Fruit fly (Drosophila melanogaster) whole organism, embryonic: ENCODE results near the gene CG18563.
A peak's percentile ranks its signal among the peaks of the same experiment; 100 is the strongest.

Source experiments
- Ada2b ChIP-seq: fragments of 200-800 bp; sonication (Bioruptor generic); IDR thresholded peaks from 2 replicates; pipeline ENCODE4 v1.3.6; 2022; ENCODE audit warnings: missing biosample characterization, missing genetic modification characterization
- Aef1 ChIP-seq: fragments of 200-800 bp; sonication (Bioruptor generic); IDR thresholded peaks from 3 replicates; pipeline ENCODE4 v1.3.6; 2022; ENCODE audit warnings: missing biosample characterization, missing genetic modification characterization
- Atf3 ChIP-seq: fragments of 200-800 bp; sonication (Bioruptor generic); optimal IDR thresholded peaks from 3 replicates; lab custom pipeline; 2016; ENCODE audit warnings: missing biosample characterization, missing genetic modification characterization
- Bgb ChIP-seq: fragments of 200-800 bp; sonication (Bioruptor generic); IDR thresholded peaks from 2 replicates; pipeline ENCODE4 v1.3.6; 2022; ENCODE audit warnings: missing biosample characterization, missing genetic modification characterization; ENCODE audit not compliant: partially characterized antibody
- CG10366 ChIP-seq: fragments of 200-800 bp; sonication (Bioruptor generic); IDR thresholded peaks from 2 replicates; pipeline ENCODE4 v1.3.6; 2022; ENCODE audit warnings: missing biosample characterization, missing genetic modification characterization
- CG11695 ChIP-seq: fragments of 200-800 bp; sonication (Bioruptor generic); IDR thresholded peaks from 3 replicates; pipeline ENCODE4 v1.3.6; 2022; ENCODE audit warnings: missing biosample characterization, missing genetic modification characterization
- CG1233 ChIP-seq: fragments of 200-800 bp; sonication (Bioruptor generic); optimal IDR thresholded peaks from 4 replicates; lab custom pipeline; 2018; ENCODE audit warnings: missing biosample characterization, mild to moderate bottlenecking, missing genetic modification characterization
- CG14441 ChIP-seq: fragments of 200-800 bp; sonication (Bioruptor generic); IDR thresholded peaks from 2 replicates; pipeline ENCODE4 v1.3.6; 2022; ENCODE audit warnings: missing biosample characterization, missing genetic modification characterization
- CG15269 ChIP-seq: fragments of 200-800 bp; sonication (Bioruptor generic); optimal IDR thresholded peaks from 2 replicates; lab custom pipeline; 2018; ENCODE audit warnings: missing biosample characterization, mild to moderate bottlenecking, missing genetic modification characterization, moderate library complexity
- CG1602 ChIP-seq: fragments of 200-800 bp; sonication (Bioruptor generic); optimal IDR thresholded peaks from 3 replicates; lab custom pipeline; 2016; ENCODE audit warnings: missing biosample characterization, missing genetic modification characterization
- CG16863 ChIP-seq: fragments of 200-800 bp; sonication (Bioruptor generic); optimal IDR thresholded peaks from 3 replicates; lab custom pipeline; 2016; ENCODE audit warnings: missing biosample characterization, missing genetic modification characterization
- CG17359 ChIP-seq: fragments of 200-800 bp; sonication (Bioruptor generic); optimal IDR thresholded peaks from 3 replicates; lab custom pipeline; 2018; ENCODE audit warnings: missing biosample characterization, mild to moderate bottlenecking, missing genetic modification characterization, moderate library complexity
- CG32532 ChIP-seq: fragments of 200-800 bp; sonication (Bioruptor generic); IDR thresholded peaks from 2 replicates; pipeline ENCODE4 v1.3.6; 2022; ENCODE audit warnings: missing biosample characterization, missing genetic modification characterization
- CG7839 ChIP-seq: fragments of 200-800 bp; sonication (Bioruptor generic); optimal IDR thresholded peaks from 3 replicates; lab custom pipeline; 2018; ENCODE audit warnings: missing biosample characterization, mild to moderate bottlenecking, missing genetic modification characterization, moderate library complexity
- CG7987 ChIP-seq: fragments of 200-800 bp; sonication (Bioruptor generic); optimal IDR thresholded peaks from 2 replicates; lab custom pipeline; 2018; ENCODE audit warnings: missing biosample characterization, mild to moderate bottlenecking, missing genetic modification characterization, moderate library complexity
- CG8478 ChIP-seq: fragments of >200 bp; optimal IDR thresholded peaks from 2 replicates; lab custom pipeline; 2018
- Drgx ChIP-seq: fragments of 200-800 bp; sonication (Bioruptor generic); IDR thresholded peaks from 2 replicates; pipeline ENCODE4 v1.3.6; 2022; ENCODE audit warnings: missing biosample characterization, missing genetic modification characterization
- E2f2 ChIP-seq: fragments of 200-800 bp; sonication (Bioruptor generic); IDR thresholded peaks from 2 replicates; pipeline ENCODE4 v1.3.6; 2022; ENCODE audit warnings: missing biosample characterization, missing genetic modification characterization
- Eip74EF ChIP-seq, 2 experiments: fragments of 200-800 bp in 1 of 2; fragments of >200 bp in 1 of 2; sonication (Bioruptor generic) in 1 of 2; optimal IDR thresholded peaks; 2 replicates each; lab custom pipeline; 2017 to 2019; ENCODE audit warnings: missing biosample characterization in 2 of 2, missing genetic modification characterization in 2 of 2, mild to moderate bottlenecking in 1 of 2, moderate library complexity in 1 of 2
- Ets65A ChIP-seq: fragments of 200-800 bp; sonication (Bioruptor generic); peaks from one replicate; lab custom pipeline; 2016; ENCODE audit warnings: missing biosample characterization, missing genetic modification characterization
- Lhr ChIP-seq: fragments of 200-800 bp; sonication (Bioruptor generic); optimal IDR thresholded peaks from 3 replicates; lab custom pipeline; 2017; ENCODE audit warnings: mild to moderate bottlenecking, missing biosample characterization, missing genetic modification reagents, missing genetic modification characterization
- NK7.1 ChIP-seq: fragments of 200-800 bp; sonication (Bioruptor generic); optimal IDR thresholded peaks from 3 replicates; lab custom pipeline; 2016; ENCODE audit warnings: missing biosample characterization, missing genetic modification characterization
- Oli ChIP-seq: fragments of 200-800 bp; sonication (Bioruptor generic); optimal IDR thresholded peaks from 2 replicates; lab custom pipeline; 2018; ENCODE audit warnings: missing biosample characterization, mild to moderate bottlenecking, missing genetic modification characterization, moderate library complexity
- Rfx ChIP-seq: fragments of 200-800 bp; sonication (Bioruptor generic); IDR thresholded peaks from 2 replicates; pipeline ENCODE4 v1.3.6; 2022; ENCODE audit warnings: missing biosample characterization, missing genetic modification characterization
- Tbp ChIP-seq: fragments of >200 bp; optimal IDR thresholded peaks from 2 replicates; lab custom pipeline; 2018; ENCODE audit warnings: missing biosample characterization, missing genetic modification characterization
- ac ChIP-seq: fragments of 200-800 bp; sonication (Bioruptor generic); optimal IDR thresholded peaks from 3 replicates; lab custom pipeline; 2017; ENCODE audit warnings: missing biosample characterization, mild to moderate bottlenecking, missing genetic modification characterization
- ap ChIP-seq: fragments of 200-800 bp; sonication (Bioruptor generic); IDR thresholded peaks from 2 replicates; pipeline ENCODE4 v1.3.6; 2022; ENCODE audit warnings: missing biosample characterization, missing genetic modification characterization
- ara ChIP-seq: fragments of 200-800 bp; sonication (Bioruptor generic); IDR thresholded peaks from 2 replicates; pipeline ENCODE4 v1.3.6; 2022; ENCODE audit warnings: missing biosample characterization, missing genetic modification characterization
- bigmax ChIP-seq: fragments of 200-800 bp; sonication (Bioruptor generic); optimal IDR thresholded peaks from 2 replicates; lab custom pipeline; 2018; ENCODE audit warnings: missing biosample characterization, mild to moderate bottlenecking, missing genetic modification characterization
- cad ChIP-seq: fragments of >200 bp; optimal IDR thresholded peaks from 2 replicates; lab custom pipeline; 2017; ENCODE audit warnings: missing biosample characterization, missing genetic modification characterization
- chif ChIP-seq, 2 experiments: fragments of 200-800 bp; sonication (Bioruptor generic); optimal IDR thresholded peaks; 3 replicates each; lab custom pipeline; 2016; ENCODE audit warnings: missing biosample characterization in 2 of 2, missing genetic modification characterization in 2 of 2
- dmrt99B ChIP-seq: fragments of 200-800 bp; sonication (Bioruptor generic); optimal IDR thresholded peaks from 2 replicates; lab custom pipeline; 2018; ENCODE audit warnings: missing biosample characterization, mild to moderate bottlenecking, missing genetic modification characterization, moderate library complexity
- dysf ChIP-seq: fragments of 200-800 bp; sonication (Bioruptor generic); IDR thresholded peaks from 3 replicates; pipeline ENCODE4 v1.3.6; 2022; ENCODE audit warnings: missing biosample characterization, missing genetic modification characterization
- esg ChIP-seq: fragments of 200-800 bp; sonication (Bioruptor generic); conservative IDR thresholded peaks from 2 replicates; pipeline ENCODE4 v1.3.6; 2022; ENCODE audit warnings: missing biosample characterization, missing genetic modification characterization
- ewg ChIP-seq: fragments of 200-800 bp; sonication (Bioruptor generic); optimal IDR thresholded peaks from 3 replicates; lab custom pipeline; 2017; ENCODE audit warnings: mild to moderate bottlenecking, missing biosample characterization, missing genetic modification reagents, missing genetic modification characterization
- fd96Cb ChIP-seq: fragments of 200-800 bp; sonication (Bioruptor generic); optimal IDR thresholded peaks from 2 replicates; lab custom pipeline; 2018; ENCODE audit warnings: missing biosample characterization, mild to moderate bottlenecking, missing genetic modification characterization, moderate library complexity
- gcm ChIP-seq: fragments of 200-800 bp; sonication (Bioruptor generic); optimal IDR thresholded peaks from 2 replicates; lab custom pipeline; 2019; ENCODE audit warnings: missing biosample characterization, mild to moderate bottlenecking, missing genetic modification characterization, moderate library complexity
- hbn ChIP-seq: fragments of 200-800 bp; sonication (Bioruptor generic); IDR thresholded peaks from 2 replicates; pipeline ENCODE4 v1.3.6; 2022; ENCODE audit warnings: missing biosample characterization, missing genetic modification characterization; ENCODE audit not compliant: partially characterized antibody
- pan ChIP-seq, 4 experiments: fragments of >200 bp in 3 of 4; fragments of 200-800 bp in 1 of 4; sonication (Bioruptor generic) in 1 of 4; optimal IDR thresholded peaks in 3 of 4; IDR thresholded peaks in 1 of 4; 2 replicates each; pipeline versions ENCODE4 v1.3.6 to Lab custom; 2017 to 2022; ENCODE audit warnings: missing biosample characterization in 2 of 4, missing genetic modification characterization in 2 of 4, mixed read lengths in 1 of 4
- pros ChIP-seq: fragments of 200-800 bp; sonication (Bioruptor generic); optimal IDR thresholded peaks from 3 replicates; lab custom pipeline; 2019; ENCODE audit warnings: missing biosample characterization, mild to moderate bottlenecking, missing genetic modification characterization, moderate library complexity
- run ChIP-seq: fragments of 200-800 bp; sonication (Bioruptor generic); optimal IDR thresholded peaks from 3 replicates; lab custom pipeline; 2018; ENCODE audit warnings: missing biosample characterization, mild to moderate bottlenecking, missing genetic modification characterization
- seq ChIP-seq: fragments of 200-800 bp; sonication (Bioruptor generic); IDR thresholded peaks from 2 replicates; pipeline ENCODE4 v1.3.6; 2022; ENCODE audit warnings: missing biosample characterization, missing genetic modification characterization
- sim ChIP-seq: fragments of 200-800 bp; sonication (Bioruptor generic); IDR thresholded peaks from 2 replicates; pipeline ENCODE4 v1.3.6; 2022; ENCODE audit warnings: missing biosample characterization, missing genetic modification characterization
- slbo ChIP-seq: fragments of 200-800 bp; sonication (Bioruptor generic); IDR thresholded peaks from 2 replicates; pipeline ENCODE4 v1.3.6; 2022; ENCODE audit warnings: missing biosample characterization, missing genetic modification characterization
- slou ChIP-seq: fragments of 200-800 bp; sonication (Bioruptor generic); optimal IDR thresholded peaks from 3 replicates; lab custom pipeline; 2016; ENCODE audit warnings: missing biosample characterization, missing genetic modification characterization
- stc ChIP-seq: fragments of 200-800 bp; sonication (Bioruptor generic); IDR thresholded peaks from 2 replicates; pipeline ENCODE4 v1.3.6; 2022; ENCODE audit warnings: missing biosample characterization, missing genetic modification characterization
- ttk ChIP-seq: fragments of 200-800 bp; sonication (Bioruptor generic); IDR thresholded peaks from 2 replicates; pipeline ENCODE4 v2.1.2; 2022; ENCODE audit warnings: missing biosample characterization, missing genetic modification characterization
- vvl ChIP-seq: fragments of 200-800 bp; sonication (Bioruptor generic); IDR thresholded peaks from 2 replicates; pipeline ENCODE4 v1.3.6; 2022; ENCODE audit warnings: missing biosample characterization, missing genetic modification characterization
- zfh1 ChIP-seq: fragments of 200-800 bp; sonication (Bioruptor generic); IDR thresholded peaks from 3 replicates; pipeline ENCODE4 v1.3.6; 2022; ENCODE audit warnings: missing biosample characterization, missing genetic modification characterization

Gene CG18563

DNA sequence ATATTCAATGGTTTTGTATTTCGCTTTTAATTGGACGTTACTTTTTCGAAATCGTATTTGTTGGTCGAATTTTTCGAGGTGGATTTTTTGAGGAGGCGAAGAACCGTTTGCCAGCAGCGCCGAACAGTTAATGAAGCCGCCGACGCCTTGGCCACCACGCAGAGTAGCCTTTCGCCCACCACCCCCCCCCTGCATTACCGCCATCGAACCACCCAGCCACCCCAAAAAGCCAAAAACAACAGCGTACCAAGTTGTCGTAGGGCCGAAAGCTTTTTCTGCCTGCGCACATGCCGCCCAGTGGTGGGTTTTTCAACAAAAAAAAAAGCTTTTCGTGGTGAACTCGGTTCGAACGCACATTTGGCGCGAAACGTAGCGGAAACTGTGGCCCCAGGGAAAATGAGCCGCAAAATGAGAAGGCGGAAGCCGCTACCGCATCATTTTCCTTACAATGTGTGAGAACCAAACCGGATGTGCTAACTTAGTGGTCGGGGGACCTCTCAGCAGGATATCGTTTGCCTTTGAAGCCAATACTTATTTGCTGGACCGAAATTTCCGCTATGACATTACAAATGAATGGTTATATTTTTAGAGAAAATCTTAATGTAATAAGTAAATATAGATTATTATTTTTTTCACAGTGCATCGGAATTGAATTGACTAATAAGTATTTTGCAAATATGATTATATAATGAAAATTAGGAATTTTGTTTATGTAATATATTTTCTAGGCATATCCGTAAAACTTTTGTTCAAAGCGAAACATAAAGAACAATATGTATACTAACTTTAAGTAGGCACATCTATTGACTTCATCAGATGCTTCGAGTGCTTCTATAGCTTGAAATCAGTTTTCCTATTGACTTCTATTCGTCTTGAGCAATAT, 24.6 kb downstream of the CG18563 start, which contains the start of the genes Dif and CG5043 (continued):
- TF ChIP-seq slou (GFP tag; lab: Kevin White, UChicago) (no peak), ewg (GFP tag; lab: Kevin White, UChicago) (peak; percentile 60), sim (no peak), CG11695 (0 out of 3 replicates have a peak, but pooled peaks have one; percentile 21), ara (GFP tag; lab: Robert Waterston, UW) (no peak), chif (GFP tag; optimal IDR thresholded peaks at IDR 0.05; lab: Kevin White, UChicago) (no peak), Tbp (no peak), hbn (GFP tag; lab: Robert Waterston, UW) (no peak), CG16863 (GFP tag; lab: Kevin White, UChicago) (no peak), CG8478 (no peak), bigmax (GFP tag; lab: Kevin White, UChicago) (no peak), cad (GFP tag; lab: Kevin White, UChicago) (no peak), ttk (GFP tag; lab: Robert Waterston, UW) (no peak), NK7.1 (no peak), CG1233 (GFP tag; lab: Kevin White, UChicago) (peak; percentile 7), CG32532 (GFP tag; lab: Robert Waterston, UW) (no peak), Eip74EF (GFP tag; optimal IDR thresholded peaks at IDR 0.05; lab: Kevin White, UChicago) (no peak), E2f2 (peak; percentile 86), Bgb (peak; percentile 48; the same call in 1 of the 2 replicates)

DNA sequence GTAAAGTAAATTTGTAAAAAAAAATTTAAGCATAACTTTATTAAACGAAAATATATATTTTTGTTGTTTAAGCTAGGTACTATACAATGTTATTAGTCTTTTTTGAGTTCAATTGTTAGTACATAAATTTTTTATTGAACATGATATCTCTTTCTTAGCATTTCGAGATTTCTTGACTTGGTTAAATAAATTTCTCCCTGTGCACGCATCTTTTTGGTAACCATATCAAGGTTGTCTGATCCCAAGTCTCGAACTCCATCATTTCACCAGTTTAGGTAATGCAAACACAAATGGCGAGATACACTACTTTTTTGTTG, 26.5 kb downstream of the CG18563 start:
- TF ChIP-seq ac (GFP tag; lab: Kevin White, UChicago) (no peak), CG17359 (tag; lab: Kevin White, UChicago) (peak; percentile 46), gcm (GFP tag; lab: Kevin White, UChicago) (no peak), vvl (0 out of 2 replicates have a peak, but pooled peaks have one; percentile 12), CG15269 (tag; lab: Kevin White, UChicago) (peak; percentile 9), Oli (tag; lab: Kevin White, UChicago) (peak; percentile 26), Atf3 (GFP tag; lab: Kevin White, UChicago) (no peak), Drgx (GFP tag; lab: Robert Waterston, UW) (peak; percentile 69; the same call in 1 of the 2 replicates), CG7839 (tag; lab: Kevin White, UChicago) (no peak), zfh1 (no peak), slbo (GFP tag; lab: Robert Waterston, UW) (no peak), seq (no peak), CG10366 (GFP tag; lab: Robert Waterston, UW) (peak; percentile 13; the same call in 1 of the 2 replicates), fd96Cb (tag; lab: Kevin White, UChicago) (peak; percentile 1), Ada2b (peak; percentile 17; the same call in 1 of the 2 replicates), CG14441 (peak; percentile 14; the same call in 1 of the 2 replicates), dysf (GFP tag; lab: Robert Waterston, UW) (0 out of 3 replicates have a peak, but pooled peaks have one; percentile 34), pan (optimal IDR thresholded peaks at IDR 0.05; lab: Kevin White, UChicago) (no peak), pan (GFP tag; optimal IDR thresholded peaks at IDR 0.05 in 1 of 2, IDR thresholded peaks at IDR 0.05 in 1 of 2) (no peak), Lhr (no peak), CG1602 (GFP tag; lab: Kevin White, UChicago) (no peak), stc (GFP tag; lab: Robert Waterston, UW) (0 out of 2 replicates have a peak, but pooled peaks have one; percentile 4), Rfx (GFP tag; lab: Robert Waterston, UW) (no peak), pros (GFP tag; lab: Kevin White, UChicago) (no peak), esg (GFP tag; lab: Robert Waterston, UW) (peak; percentile 55), ap (peak; percentile 28; the same call in 1 of the 2 replicates), Aef1 (0 out of 3 replicates have a peak, but pooled peaks have one; percentile 15), run (tag; lab: Kevin White, UChicago) (peak; percentile 20), dmrt99B (tag; lab: Kevin White, UChicago) (peak; percentile 70), CG7987 (no peak), Ets65A (GFP tag; lab: Kevin White, UChicago) (peak; percentile 39)
